Worm (Caenorhabditis elegans) whole organism, early embryonic: ENCODE data around the gene K04C2.8.

Experiments used
- B0310.2 ChIP-seq: sonication (generic microtip); optimal IDR thresholded peaks from 2 replicates; lab custom pipeline; 2016; ENCODE audit warnings: mild to moderate bottlenecking, missing genetic modification characterization, missing compliant biosample characterization
- F13C5.2 ChIP-seq: sonication (generic microtip); optimal IDR thresholded peaks from 2 replicates; lab custom pipeline; 2017; ENCODE audit warnings: mild to moderate bottlenecking, missing genetic modification characterization, inconsistent platforms, missing compliant biosample characterization
- aly-1 ChIP-seq: sonication (generic microtip); optimal IDR thresholded peaks from 2 replicates; lab custom pipeline; 2016; ENCODE audit warnings: missing genetic modification characterization, missing compliant biosample characterization
- ama-1 ChIP-seq: fragments of 150-350 bp; optimal IDR thresholded peaks from 2 replicates; lab custom pipeline; 2014
- ceh-13 ChIP-seq: fragments of 200-800 bp; sonication (Bioruptor generic); optimal IDR thresholded peaks from 2 replicates; lab custom pipeline; 2018; ENCODE audit warnings: mild to moderate bottlenecking, missing genetic modification characterization, missing compliant biosample characterization
- ceh-36 ChIP-seq: sonication (generic microtip); optimal IDR thresholded peaks from 2 replicates; lab custom pipeline; 2016; ENCODE audit warnings: missing genetic modification characterization, inconsistent platforms, missing compliant biosample characterization
- ets-7 ChIP-seq: sonication (generic microtip); optimal IDR thresholded peaks from 2 replicates; lab custom pipeline; 2016; ENCODE audit warnings: missing genotype, missing genetic modification characterization, missing compliant biosample characterization
- flt-1 ChIP-seq: fragments of 200-800 bp; sonication (Bioruptor generic); IDR thresholded peaks from 2 replicates; pipeline ENCODE4 v1.3.6; 2022; ENCODE audit warnings: missing genetic modification characterization, missing compliant biosample characterization
- hmbx-1 ChIP-seq: sonication (generic microtip); optimal IDR thresholded peaks from 2 replicates; lab custom pipeline; 2016; ENCODE audit warnings: mild to moderate bottlenecking, missing genetic modification characterization, missing compliant biosample characterization
- hmg-4 ChIP-seq: fragments of 200-800 bp; sonication (Bioruptor generic); optimal IDR thresholded peaks from 2 replicates; lab custom pipeline; 2018; ENCODE audit warnings: mild to moderate bottlenecking, missing genetic modification characterization, missing compliant biosample characterization
- hnd-1 ChIP-seq: sonication (generic microtip); optimal IDR thresholded peaks from 2 replicates; lab custom pipeline; 2016; ENCODE audit warnings: missing genetic modification characterization, missing compliant biosample characterization
- pes-1 ChIP-seq: fragments of 200-800 bp; sonication (Bioruptor generic); IDR thresholded peaks from 2 replicates; pipeline ENCODE4 v1.3.6; 2022; ENCODE audit warnings: missing genetic modification reagents, missing genetic modification characterization, missing compliant biosample characterization
- scrt-1 ChIP-seq: fragments of 200-800 bp; sonication (Bioruptor generic); IDR thresholded peaks from 2 replicates; pipeline ENCODE4 v1.3.6; 2022; ENCODE audit warnings: missing genetic modification characterization, missing compliant biosample characterization
- sea-1 ChIP-seq: fragments of 200-800 bp; sonication (Bioruptor generic); conservative IDR thresholded peaks from 2 replicates; pipeline ENCODE4 v1.3.6; 2022; ENCODE audit warnings: missing genetic modification characterization, missing compliant biosample characterization
- tbx-11 ChIP-seq: fragments of 200-800 bp; sonication (Bioruptor generic); IDR thresholded peaks from 2 replicates; pipeline ENCODE4 v1.3.6; 2022; ENCODE audit warnings: missing genetic modification characterization, missing compliant biosample characterization
- tbx-37 ChIP-seq: fragments of 200-800 bp; sonication (Bioruptor generic); conservative IDR thresholded peaks from 2 replicates; pipeline ENCODE4 v1.3.6; 2022; ENCODE audit warnings: missing genetic modification reagents, missing genetic modification characterization, missing compliant biosample characterization
- tra-4 ChIP-seq: sonication (generic microtip); optimal IDR thresholded peaks from 2 replicates; lab custom pipeline; 2017; ENCODE audit warnings: missing genetic modification characterization, missing compliant biosample characterization

K04C2.8 gene

ce11 chrIII:6897587-6898064, 27.5 kb downstream of the K04C2.8 start, which contains the start of gene T07E3.4:
Gene T07E3.4, plus strand, starts transcription at chrIII:6898014.
- TF ChIP-seq pes-1 (no peak), hnd-1 (tag; lab: Kevin White, UChicago) (no peak), aly-1 (tag; lab: Kevin White, UChicago) (no peak), ets-7 (tag; lab: Kevin White, UChicago) (no peak), ceh-13 (no peak), ama-1 (lab: Kevin White, UChicago) (no peak), scrt-1 (GFP tag; lab: Robert Waterston, UW) (no peak), tbx-11 (no peak), hmbx-1 (tag; lab: Kevin White, UChicago) (no peak), hmg-4 (GFP tag; lab: Kevin White, UChicago) (no peak), ceh-36 (tag; lab: Kevin White, UChicago) (no peak), sea-1 (GFP tag; lab: Robert Waterston, UW) (no peak), flt-1 (GFP tag; lab: Robert Waterston, UW) (no peak)

DNA sequence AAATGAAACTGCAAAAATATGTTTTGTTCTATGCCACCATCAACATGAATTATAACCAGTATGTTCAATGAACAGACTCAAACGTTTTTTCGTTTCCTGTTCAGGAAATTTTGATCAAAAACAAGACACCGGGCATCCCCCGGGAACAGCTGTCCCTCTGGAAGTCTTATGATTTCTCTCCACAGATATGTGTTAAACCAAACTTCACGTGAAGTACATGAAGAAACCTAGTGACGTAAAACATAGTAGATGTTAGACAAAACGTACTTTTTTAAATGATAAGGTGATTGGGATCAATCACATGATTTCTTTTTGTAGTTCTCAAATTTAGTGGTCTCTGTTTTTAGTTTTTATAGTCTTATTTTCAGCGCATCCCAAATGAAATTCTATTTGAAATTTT, 28.4 kb downstream of the K04C2.8 start:
- TF ChIP-seq B0310.2 (tag; lab: Kevin White, UChicago) (no peak), scrt-1 (GFP tag; lab: Robert Waterston, UW) (no peak), aly-1 (tag; lab: Kevin White, UChicago) (no peak), ceh-13 (no peak), tra-4 (no peak), ceh-36 (tag; lab: Kevin White, UChicago) (no peak), tbx-11 (no peak), pes-1 (no peak), hmg-4 (GFP tag; lab: Kevin White, UChicago) (no peak), sea-1 (GFP tag; lab: Robert Waterston, UW) (no peak), ama-1 (lab: Kevin White, UChicago) (no peak), ets-7 (tag; lab: Kevin White, UChicago) (no peak), flt-1 (GFP tag; lab: Robert Waterston, UW) (no peak), tbx-37 (GFP tag; lab: Robert Waterston, UW) (no peak), hmbx-1 (tag; lab: Kevin White, UChicago) (no peak), F13C5.2 (tag; lab: Kevin White, UChicago) (no peak), hnd-1 (tag; lab: Kevin White, UChicago) (no peak)

ce11 chrIII:6900609-6901008, 30.5 kb downstream of the K04C2.8 start:
- TF ChIP-seq scrt-1 (GFP tag; lab: Robert Waterston, UW) (no peak), flt-1 (GFP tag; lab: Robert Waterston, UW) (no peak), hmbx-1 (tag; lab: Kevin White, UChicago) (no peak), tbx-37 (GFP tag; lab: Robert Waterston, UW) (no peak), F13C5.2 (tag; lab: Kevin White, UChicago) (no peak), B0310.2 (tag; lab: Kevin White, UChicago) (no peak)

- TF ChIP-seq pes-1 (no peak), hmbx-1 (tag; lab: Kevin White, UChicago) (no peak), scrt-1 (GFP tag; lab: Robert Waterston, UW) (no peak), ama-1 (lab: Kevin White, UChicago) (no peak)
These were observed 33.2 kb downstream of the K04C2.8 start, which contains the start of the genes brc-2 and T07E3.3 for ce11 chrIII:6903056-6903977. Gene brc-2, minus strand, starts transcription at chrIII:6903106. Gene T07E3.3, plus strand, starts transcription at chrIII:6903877.

DNA sequence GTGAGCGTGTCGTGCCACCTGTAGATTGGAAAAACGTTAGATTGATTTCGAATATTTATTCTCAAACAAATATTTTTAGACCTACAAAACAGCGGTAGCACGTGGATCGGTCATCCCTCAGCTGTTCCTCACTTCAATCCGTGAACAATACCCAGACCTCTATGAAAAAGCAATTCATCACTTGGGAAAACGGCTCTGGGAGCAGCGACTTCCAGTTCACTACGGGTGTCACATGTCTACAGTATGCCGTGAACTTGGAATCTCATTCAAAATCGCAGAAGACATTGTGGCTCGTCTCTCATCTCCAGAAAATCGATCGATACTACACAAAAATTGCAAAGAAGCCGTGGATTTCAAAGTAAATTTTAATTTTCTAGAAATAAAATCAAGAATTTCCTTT, 34.4 kb downstream of the K04C2.8 start:
- TF ChIP-seq pes-1 (no peak), F13C5.2 (tag; lab: Kevin White, UChicago) (no peak), sea-1 (GFP tag; lab: Robert Waterston, UW) (no peak), flt-1 (GFP tag; lab: Robert Waterston, UW) (no peak), scrt-1 (GFP tag; lab: Robert Waterston, UW) (no peak), hmbx-1 (tag; lab: Kevin White, UChicago) (no peak), tra-4 (no peak), hmg-4 (GFP tag; lab: Kevin White, UChicago) (no peak)

DNA sequence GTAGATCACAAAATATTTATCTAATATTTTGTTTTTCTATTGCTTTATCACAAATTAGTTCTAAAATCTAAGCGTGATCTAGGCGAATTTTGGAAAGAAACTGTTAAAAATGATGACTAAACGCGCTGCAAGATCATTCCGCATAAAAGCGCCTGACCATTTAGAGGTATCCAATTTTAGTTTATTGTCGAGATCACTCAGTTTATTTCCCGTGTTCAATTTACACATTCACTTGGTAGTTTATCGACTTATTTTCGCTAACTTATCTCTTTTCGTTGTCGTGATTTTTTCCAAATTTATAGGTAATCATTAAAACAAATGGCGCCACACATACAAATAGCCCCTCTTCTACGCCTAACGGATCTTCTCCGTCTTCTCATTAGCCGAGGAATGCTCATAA, 36.3 kb downstream of the K04C2.8 start, which contains the start of gene T07E3.2:
TSS of gene T07E3.2 (plus strand) at position 301 of the 400 bp plus-strand sequence.
- TF ChIP-seq ets-7 (tag; lab: Kevin White, UChicago) (no peak), ceh-36 (tag; lab: Kevin White, UChicago) (no peak), ama-1 (lab: Kevin White, UChicago) (no peak), tra-4 (no peak), hmg-4 (GFP tag; lab: Kevin White, UChicago) (no peak), pes-1 (no peak), tbx-37 (GFP tag; lab: Robert Waterston, UW) (no peak), hnd-1 (tag; lab: Kevin White, UChicago) (no peak), ceh-13 (no peak), aly-1 (tag; lab: Kevin White, UChicago) (no peak), B0310.2 (tag; lab: Kevin White, UChicago) (no peak), F13C5.2 (tag; lab: Kevin White, UChicago) (no peak), scrt-1 (GFP tag; lab: Robert Waterston, UW) (no peak), hmbx-1 (tag; lab: Kevin White, UChicago) (no peak)

- TF ChIP-seq tbx-11 (no peak), ama-1 (lab: Kevin White, UChicago) (no peak), pes-1 (no peak), sea-1 (GFP tag; lab: Robert Waterston, UW) (no peak), F13C5.2 (tag; lab: Kevin White, UChicago) (no peak), hmg-4 (GFP tag; lab: Kevin White, UChicago) (no peak), hnd-1 (tag; lab: Kevin White, UChicago) (no peak), scrt-1 (GFP tag; lab: Robert Waterston, UW) (no peak), flt-1 (GFP tag; lab: Robert Waterston, UW) (no peak), B0310.2 (tag; lab: Kevin White, UChicago) (no peak), hmbx-1 (tag; lab: Kevin White, UChicago) (no peak), tbx-37 (GFP tag; lab: Robert Waterston, UW) (no peak), ets-7 (tag; lab: Kevin White, UChicago) (no peak), ceh-13 (no peak)
These were observed 42.3 kb downstream of the K04C2.8 start, which contains the start of gene pdf-1 for ce11 chrIII:6912381-6912780. Gene pdf-1, minus strand, starts transcription at chrIII:6912481.
